Fruit fly (Drosophila melanogaster) whole organism, pupa: Measurements from ENCODE around the gene CG33791.

ENCODE experiments used
- CG12605 ChIP-seq: fragments of 200-800 bp; sonication (Bioruptor generic); IDR thresholded peaks from 2 replicates; pipeline ENCODE4 v1.3.6; 2022; ENCODE audit warnings: missing biosample characterization, missing genetic modification characterization
- CG15710 ChIP-seq: fragments of 200-800 bp; sonication (Bioruptor generic); optimal IDR thresholded peaks from 2 replicates; lab custom pipeline; 2018; ENCODE audit warnings: missing biosample characterization, mild to moderate bottlenecking, missing genetic modification characterization, moderate library complexity
- CG4496 ChIP-seq: fragments of 200-800 bp; sonication (Bioruptor generic); IDR thresholded peaks from 3 replicates; pipeline ENCODE4 v1.3.6; 2022; ENCODE audit warnings: missing biosample characterization, missing genetic modification characterization
- CG8301 ChIP-seq: fragments of 200-800 bp; sonication (Bioruptor generic); optimal IDR thresholded peaks from 2 replicates; lab custom pipeline; 2018; ENCODE audit warnings: missing biosample characterization, mild to moderate bottlenecking, missing genetic modification characterization
- EcR ChIP-seq: fragments of 200-800 bp; sonication (Bioruptor generic); optimal IDR thresholded peaks from 3 replicates; lab custom pipeline; 2019; ENCODE audit warnings: missing biosample characterization, missing genetic modification characterization, mild to moderate bottlenecking, moderate library complexity, missing genetic modification reagents
- fd96Ca ChIP-seq: fragments of 200-800 bp; sonication (Bioruptor generic); IDR thresholded peaks from 3 replicates; pipeline ENCODE4 v1.3.6; 2022; ENCODE audit warnings: missing biosample characterization, missing genetic modification characterization
- gl ChIP-seq: fragments of 200-800 bp; sonication (Bioruptor generic); optimal IDR thresholded peaks from 2 replicates; lab custom pipeline; 2018; ENCODE audit warnings: missing biosample characterization, mild to moderate bottlenecking, missing genetic modification characterization
- rn ChIP-seq: fragments of 200-800 bp; sonication (Bioruptor generic); IDR thresholded peaks from 2 replicates; pipeline ENCODE4 v1.3.6; 2022; ENCODE audit warnings: missing biosample characterization, missing genetic modification characterization

DNA sequence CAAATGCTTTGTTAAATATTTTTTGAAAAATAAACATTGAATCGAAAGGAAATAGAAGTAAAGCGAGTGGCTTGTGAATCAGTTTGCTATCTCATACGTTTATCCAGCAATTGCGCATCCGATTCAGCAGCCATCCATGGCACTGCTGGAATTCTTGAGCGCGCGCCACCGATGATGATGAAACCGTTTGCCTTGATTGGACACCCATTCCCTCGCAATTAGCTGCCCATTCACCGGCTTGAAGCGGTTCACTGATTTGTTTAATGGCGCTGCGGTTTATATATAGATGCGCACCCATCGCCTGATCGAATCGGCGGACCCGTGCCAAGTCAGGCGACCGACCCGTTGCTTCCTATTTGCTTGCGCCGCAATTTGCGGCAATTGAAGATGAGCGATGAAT, 49.6 kb upstream of the CG33791 start, which contains the start of gene Pcyt2:
- TF ChIP-seq CG15710 (tag; lab: Kevin White, UChicago) (no peak), fd96Ca (GFP tag; lab: Robert Waterston, UW) (no peak), CG8301 (tag; lab: Kevin White, UChicago) (no peak), rn (GFP tag; lab: Robert Waterston, UW) (no peak), CG12605 (GFP tag; lab: Robert Waterston, UW) (no peak), EcR (GFP tag; lab: Kevin White, UChicago) (no peak), gl (no peak), CG4496 (GFP tag; lab: Robert Waterston, UW) (no peak)
